Fruit fly (Drosophila melanogaster): Measurements from ENCODE around the gene CG15040.

DNA sequence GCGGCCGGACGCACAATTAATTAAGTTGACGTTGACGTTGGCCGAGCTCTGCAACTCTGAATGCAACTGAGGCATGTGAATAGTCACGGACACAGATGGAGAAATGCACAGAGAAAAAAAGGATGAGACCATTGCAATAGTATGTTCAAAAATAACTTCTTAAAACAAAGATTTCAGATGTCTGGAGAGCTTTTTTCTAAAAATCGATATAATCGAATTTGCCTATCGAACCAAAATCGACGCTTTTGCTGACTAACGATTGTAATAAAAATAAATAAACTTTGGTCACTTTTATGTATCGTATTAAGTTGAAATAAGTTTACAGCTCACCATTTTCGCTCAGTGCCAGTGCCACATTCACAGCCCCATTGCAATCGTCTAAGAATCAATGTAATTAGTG lies 58.8 kb downstream of the CG15040 start:
- TF ChIP-seq usp (GFP tag; optimal IDR thresholded peaks at IDR 0.05) (no peak), psq (optimal IDR thresholded peaks at IDR 0.05) (no peak)

Measured in whole organism.